Worm (Caenorhabditis elegans): ENCODE measurements around the gene C48B4.7.
A peak's percentile ranks its signal among the peaks of the same experiment; 100 is the strongest.

Gene C48B4.7

DNA sequence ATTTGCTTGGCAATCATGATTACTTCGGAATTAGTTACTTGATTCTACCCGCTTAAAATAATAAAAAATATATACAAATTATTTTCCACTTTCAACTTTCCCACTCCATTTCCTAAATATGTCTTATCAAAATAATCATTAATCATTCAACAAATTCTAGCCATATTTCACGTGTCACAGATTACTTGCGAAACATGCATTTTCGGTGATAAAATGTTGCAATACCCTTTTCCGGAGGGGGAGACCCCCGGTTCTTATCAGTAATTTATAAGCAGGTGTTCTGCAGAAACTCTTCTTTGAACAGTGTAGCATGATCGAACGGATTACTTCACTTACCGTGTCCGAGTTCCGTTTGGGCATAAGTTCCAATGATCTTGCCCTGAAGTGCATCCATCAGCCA is 31.0 kb upstream of the C48B4.7 start:
- TF ChIP-seq cnd-1 (tag; optimal IDR thresholded peaks at IDR 0.05) (no peak), M03D4.4 (tag; optimal IDR thresholded peaks at IDR 0.05) (no peak), ces-1 (GFP tag; optimal IDR thresholded peaks at IDR 0.05) (no peak), sem-2 (GFP tag; optimal IDR thresholded peaks at IDR 0.05) (no peak), snpc-4 (tag; optimal IDR thresholded peaks at IDR 0.05) (no peak), ztf-11 (tag; optimal IDR thresholded peaks at IDR 0.05) (no peak), lin-13 (tag; optimal IDR thresholded peaks at IDR 0.05) (no peak), zip-8 (tag; optimal IDR thresholded peaks at IDR 0.05) (no peak)

DNA sequence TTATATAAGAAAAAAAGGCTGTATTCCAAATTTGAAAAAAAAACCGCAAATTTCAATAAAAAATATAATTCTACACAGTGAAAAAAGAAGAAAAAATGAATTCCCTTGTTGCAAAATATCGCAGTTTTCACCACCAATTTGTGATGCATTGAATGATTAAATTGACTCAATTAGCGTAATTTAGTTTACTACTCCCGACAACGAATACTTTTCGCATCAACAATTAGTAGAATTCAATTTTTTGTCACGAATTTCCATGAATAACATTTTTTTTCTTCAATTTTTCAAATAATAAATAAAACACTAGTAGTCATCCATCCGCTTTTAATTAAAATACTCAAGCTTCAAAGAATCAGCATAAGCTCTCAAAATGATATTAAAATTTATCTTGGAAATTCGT is 26.1 kb upstream of the C48B4.7 start:
- TF ChIP-seq nhr-237 (tag; optimal IDR thresholded peaks at IDR 0.05): no peak
- TF ChIP-seq mab-5 (tag; optimal IDR thresholded peaks at IDR 0.05): no peak
- no peak for TF ChIP-seq sptf-1 (tag; optimal IDR thresholded peaks at IDR 0.05)
- TF ChIP-seq nhr-2 (tag; optimal IDR thresholded peaks at IDR 0.05): no peak
- peak; percentile 98 for TF ChIP-seq ces-1 (GFP tag; optimal IDR thresholded peaks at IDR 0.05)
- TF ChIP-seq tbx-8 (GFP tag; optimal IDR thresholded peaks at IDR 0.05): no peak

DNA sequence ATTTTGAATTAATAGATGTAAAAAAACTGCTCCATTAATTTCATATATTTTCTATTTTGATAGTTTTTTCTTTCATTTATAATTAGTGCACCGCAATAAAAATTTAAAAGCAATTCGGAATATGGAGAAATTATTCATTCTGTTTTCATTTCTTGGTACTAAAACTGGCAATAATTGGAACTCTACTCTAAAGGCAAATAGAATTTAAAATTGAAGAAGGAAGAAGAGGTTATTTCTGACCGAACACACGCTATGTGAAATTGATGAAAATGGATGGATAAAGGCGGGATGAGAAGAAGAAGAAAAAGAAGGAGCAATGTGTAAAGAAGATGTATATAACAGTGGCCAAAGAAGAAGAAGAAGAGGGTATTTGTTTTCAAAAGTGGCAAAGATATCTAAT is 24.0 kb upstream of the C48B4.7 start:
- TF ChIP-seq ces-1 (GFP tag; optimal IDR thresholded peaks at IDR 0.05) (peak; percentile 89), mep-1 (tag; optimal IDR thresholded peaks at IDR 0.05) (no peak)

- no peak for TF ChIP-seq nhr-237 (tag; optimal IDR thresholded peaks at IDR 0.05)
- no peak for TF ChIP-seq bed-3 (GFP tag; optimal IDR thresholded peaks at IDR 0.05)
- TF ChIP-seq sptf-1 (tag; optimal IDR thresholded peaks at IDR 0.05): no peak
- TF ChIP-seq unc-62 (GFP tag; optimal IDR thresholded peaks at IDR 0.05): no peak
- TF ChIP-seq ham-2 (GFP tag; optimal IDR thresholded peaks at IDR 0.05): no peak
- no peak for TF ChIP-seq unc-39 (tag; optimal IDR thresholded peaks at IDR 0.05)
- TF ChIP-seq nhr-2 (tag; optimal IDR thresholded peaks at IDR 0.05): no peak
- TF ChIP-seq M03D4.4 (tag; optimal IDR thresholded peaks at IDR 0.05): no peak
- no peak for TF ChIP-seq drap-1 (GFP tag; optimal IDR thresholded peaks at IDR 0.05)
- no peak for TF ChIP-seq lin-32 (GFP tag; optimal IDR thresholded peaks at IDR 0.05)
- no peak for TF ChIP-seq snpc-4 (tag; optimal IDR thresholded peaks at IDR 0.05)
- no peak for TF ChIP-seq lsy-2 (tag; optimal IDR thresholded peaks at IDR 0.05)
- TF ChIP-seq elt-3 (tag; optimal IDR thresholded peaks at IDR 0.05): no peak
- no peak for TF ChIP-seq ceh-39 (tag; optimal IDR thresholded peaks at IDR 0.05)
- TF ChIP-seq pha-4 (tag; optimal IDR thresholded peaks at IDR 0.05): no peak
- no peak for TF ChIP-seq mep-1 (tag; optimal IDR thresholded peaks at IDR 0.05)
- no peak for TF ChIP-seq hlh-1 (tag; optimal IDR thresholded peaks at IDR 0.05)
- no peak for TF ChIP-seq elt-1 (tag; optimal IDR thresholded peaks at IDR 0.05; ENCODE audit: borderline replicate concordance, insufficient read depth)
- no peak for TF ChIP-seq ces-1 (GFP tag; optimal IDR thresholded peaks at IDR 0.05)
Observed at ce11 chrIII:9582240-9582639, 23.0 kb upstream of the C48B4.7 start, which contains the start of gene C48B4.3. C48B4.3 (minus strand) TSS chrIII:9582388.

DNA sequence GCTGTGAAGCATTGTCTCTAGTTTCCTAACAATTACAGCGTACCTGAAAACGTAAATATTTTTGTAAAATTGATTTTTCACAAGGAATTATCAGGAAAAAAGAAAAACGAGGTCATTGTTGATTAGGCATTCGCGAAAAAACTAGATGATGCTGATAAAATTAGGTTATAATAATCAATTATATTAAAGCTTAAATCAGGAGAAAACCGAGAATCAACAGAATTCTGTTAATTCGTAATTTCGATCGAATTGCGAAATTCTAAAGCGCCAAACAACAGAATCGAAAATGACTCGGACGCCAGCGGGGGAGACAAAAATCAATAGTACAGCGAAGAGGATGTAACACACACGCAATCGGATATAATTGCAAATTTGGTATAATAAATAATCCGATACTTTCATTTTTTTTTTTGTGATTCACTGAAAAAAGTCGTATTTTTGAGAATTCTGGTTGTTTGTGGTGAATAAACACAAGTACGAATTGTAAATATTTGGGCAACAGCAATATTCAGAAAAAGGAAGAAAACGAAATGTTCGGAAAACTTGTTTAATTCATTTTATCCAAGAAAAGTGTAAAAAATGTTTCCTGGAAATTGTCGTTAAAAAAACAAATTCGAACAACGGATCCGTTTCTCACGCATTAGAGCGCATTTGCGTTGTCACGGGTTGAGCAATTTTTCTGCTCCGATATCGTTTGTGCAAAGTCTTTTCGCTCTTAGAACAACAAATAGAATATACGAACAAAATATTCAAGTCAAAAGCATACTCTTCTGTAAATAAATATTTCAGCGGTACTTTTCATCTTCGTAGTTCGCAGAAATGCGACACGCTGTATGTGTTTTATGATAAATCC is 21.0 kb upstream of the C48B4.7 start, which contains the start of gene ced-7:
Gene ced-7 (minus strand): TSS at position 51 of the 853 bp plus-strand sequence.
- TF ChIP-seq mep-1 (tag; optimal IDR thresholded peaks at IDR 0.05) (peak; percentile 35), ces-1 (GFP tag; optimal IDR thresholded peaks at IDR 0.05) (peak; percentile 11), ceh-39 (tag; optimal IDR thresholded peaks at IDR 0.05) (no peak)

DNA sequence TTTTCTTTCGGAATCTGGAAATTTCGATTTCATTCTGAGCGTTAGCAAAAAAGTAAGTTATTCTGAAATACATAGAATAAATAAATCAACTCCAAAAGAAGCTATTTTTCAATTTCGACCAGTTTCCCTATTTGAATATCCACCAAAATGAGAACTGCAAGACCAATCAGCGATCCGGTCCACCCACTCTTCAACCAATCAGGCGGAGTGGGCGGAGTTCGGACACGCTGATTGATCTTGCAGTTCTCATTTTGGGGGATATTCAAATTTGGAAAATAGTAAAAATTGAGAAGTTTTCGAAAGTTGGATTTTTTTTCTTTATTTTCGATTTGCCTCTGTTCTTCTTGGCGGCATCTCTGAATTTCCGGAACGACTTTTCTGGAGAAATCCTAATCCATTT is 11.6 kb upstream of the C48B4.7 start:
- TF ChIP-seq mep-1 (tag; optimal IDR thresholded peaks at IDR 0.05) (no peak), drap-1 (GFP tag; optimal IDR thresholded peaks at IDR 0.05) (no peak), nhr-237 (tag; optimal IDR thresholded peaks at IDR 0.05) (no peak), sptf-1 (tag; optimal IDR thresholded peaks at IDR 0.05) (no peak), blmp-1 (tag; optimal IDR thresholded peaks at IDR 0.05) (no peak), tbx-8 (GFP tag; optimal IDR thresholded peaks at IDR 0.05) (no peak), elt-3 (tag; optimal IDR thresholded peaks at IDR 0.05) (no peak)

ce11 chrIII:9568451-9568850 is 9.2 kb upstream of the C48B4.7 start, which contains the start of gene C48B4.13:
C48B4.13 (plus strand) TSS chrIII:9568751.
- TF ChIP-seq nhr-2 (tag; optimal IDR thresholded peaks at IDR 0.05): no peak
- no peak for TF ChIP-seq lsy-2 (tag; optimal IDR thresholded peaks at IDR 0.05)
- TF ChIP-seq elt-3 (tag; optimal IDR thresholded peaks at IDR 0.05): no peak
- TF ChIP-seq ceh-39 (tag; optimal IDR thresholded peaks at IDR 0.05): no peak

All from whole organism, mixed stage, embryonic.